Worm (Caenorhabditis elegans) whole organism, late embryonic: ENCODE measurements around the gene C28C12.1.

ENCODE experiments used
- F13H6.1 ChIP-seq: sonication (generic microtip); optimal IDR thresholded peaks from 2 replicates; lab custom pipeline; 2016; ENCODE audit warnings: missing genetic modification characterization, missing compliant biosample characterization
- ama-1 ChIP-seq: fragments of 150-350 bp; optimal IDR thresholded peaks from 2 replicates; lab custom pipeline; 2014
- ceh-22 ChIP-seq: sonication (generic microtip); optimal IDR thresholded peaks from 2 replicates; lab custom pipeline; 2017; ENCODE audit warnings: missing biosample characterization, missing genetic modification characterization
- pat-9 ChIP-seq: fragments of 200-800 bp; sonication (Bioruptor generic); optimal IDR thresholded peaks from 2 replicates; lab custom pipeline; 2018; ENCODE audit warnings: mild to moderate bottlenecking, missing genetic modification characterization, moderate library complexity, missing compliant biosample characterization

- TF ChIP-seq ceh-22 (tag; lab: Kevin White, UChicago) = no peak
- TF ChIP-seq F13H6.1 = no peak
- no peak for TF ChIP-seq ama-1 (lab: Kevin White, UChicago)
- no peak for TF ChIP-seq pat-9 (tag; lab: Kevin White, UChicago)
Observed at ce11 chrIV:8529039-8529438, 27.6 kb downstream of the C28C12.1 start.
